Worm (Caenorhabditis elegans) whole organism, dauer: ENCODE data around the gene esyt-2.

Experiments used
- unc-62 ChIP-seq: sonication (generic microtip); optimal IDR thresholded peaks from 2 replicates; lab custom pipeline; 2017; ENCODE audit warnings: missing biosample characterization, missing genetic modification reagents, missing genetic modification characterization

Gene esyt-2

ce11 chrIII:6198378-6199234 lies 32.2 kb downstream of the esyt-2 start, which contains the start of the genes C23G10.7 and rpn-2:
TSS of gene C23G10.7 (minus strand) at chrIII:6198414.
TSS of gene rpn-2 (plus strand) at chrIII:6199184.
- no peak for TF ChIP-seq unc-62

- TF ChIP-seq unc-62: no peak
Observed at ce11 chrIII:6195718-6196117, 35.1 kb downstream of the esyt-2 start.

ce11 chrIII:6194480-6194879 lies 36.3 kb downstream of the esyt-2 start, which contains the start of gene ugt-66:
TSS of gene ugt-66 (minus strand) at chrIII:6194580.
- TF ChIP-seq unc-62: no peak

ce11 chrIII:6190810-6191209 lies 40.0 kb downstream of the esyt-2 start, which contains the start of gene C23G10.5:
TSS of gene C23G10.5 (plus strand) at chrIII:6191110.
- no peak for TF ChIP-seq unc-62

- no peak for TF ChIP-seq unc-62
Observed at ce11 chrIII:6183118-6183517, 47.7 kb downstream of the esyt-2 start, which contains the start of gene nas-28. TSS of gene nas-28 (minus strand) at chrIII:6183218.

- TF ChIP-seq unc-62: no peak
Observed at ce11 chrIII:6180294-6180693, 50.5 kb downstream of the esyt-2 start.

ce11 chrIII:6179062-6179461 lies 51.7 kb downstream of the esyt-2 start:
- no peak for TF ChIP-seq unc-62

- no peak for TF ChIP-seq unc-62
Observed at ce11 chrIII:6178586-6178985, 52.2 kb downstream of the esyt-2 start, which contains the start of gene F42A10.7. TSS of gene F42A10.7 (minus strand) at chrIII:6178686.

- TF ChIP-seq unc-62: no peak
Observed at ce11 chrIII:6177631-6178030, 53.1 kb downstream of the esyt-2 start.

- TF ChIP-seq unc-62: no peak
Observed at ce11 chrIII:6176761-6177160, 54.0 kb downstream of the esyt-2 start, which contains the start of gene F42A10.6. TSS of gene F42A10.6 (minus strand) at chrIII:6176861.

- TF ChIP-seq unc-62: no peak
Observed at ce11 chrIII:6176172-6176571, 54.6 kb downstream of the esyt-2 start.
